Worm (Caenorhabditis elegans) whole organism, L4 larva: ENCODE results near the gene grl-13.
A peak's percentile ranks its signal among the peaks of the same experiment; 100 is the strongest.

Experiments
- D1046.2 ChIP-seq: fragments of 200-800 bp; sonication (Bioruptor generic); IDR thresholded peaks from 2 replicates; pipeline ENCODE4 v1.3.6; 2022; ENCODE audit warnings: missing genetic modification characterization, missing compliant biosample characterization
- F37D6.2 ChIP-seq: sonication (generic microtip); optimal IDR thresholded peaks from 2 replicates; lab custom pipeline; 2016; ENCODE audit warnings: mild to moderate bottlenecking, missing genetic modification characterization, missing compliant biosample characterization
- F44E2.7 ChIP-seq: fragments of 200-800 bp; sonication (Bioruptor generic); IDR thresholded peaks from 2 replicates; pipeline ENCODE4 v2.1.2; 2022; ENCODE audit warnings: missing genetic modification characterization, missing compliant biosample characterization
- F49E8.2 ChIP-seq: sonication (generic microtip); optimal IDR thresholded peaks from 2 replicates; lab custom pipeline; 2016; ENCODE audit warnings: missing compliant biosample characterization, mild to moderate bottlenecking, missing genetic modification characterization, borderline replicate concordance
- Y105C5A.15 ChIP-seq: fragments of 200-800 bp; sonication (Bioruptor generic); IDR thresholded peaks from 2 replicates; pipeline ENCODE4 v1.3.6; 2022; ENCODE audit warnings: missing genetic modification characterization, missing compliant biosample characterization
- Y48G9A.11 ChIP-seq: fragments of 200-800 bp; sonication (Bioruptor generic); IDR thresholded peaks from 2 replicates; pipeline ENCODE4 v1.3.6; 2022; ENCODE audit warnings: missing genetic modification reagents, missing genetic modification characterization, missing compliant biosample characterization
- aha-1 ChIP-seq: fragments of 150-350 bp; peaks from one replicate; lab custom pipeline; 2014; ENCODE audit warnings: missing biosample characterization, missing genetic modification characterization
- aly-2 ChIP-seq: sonication (generic microtip); optimal IDR thresholded peaks from 2 replicates; lab custom pipeline; 2018; ENCODE audit warnings: missing biosample characterization, missing genetic modification characterization
- ama-1 ChIP-seq: fragments of 150-350 bp; optimal IDR thresholded peaks from 2 replicates; lab custom pipeline; 2014; ENCODE audit warnings: inconsistent platforms, mixed read lengths
- ceh-28 ChIP-seq: fragments of 150-350 bp; optimal IDR thresholded peaks from 2 replicates; lab custom pipeline; 2014; ENCODE audit warnings: missing biosample characterization, missing genetic modification reagents, missing genetic modification characterization
- ctbp-1 ChIP-seq: fragments of 200-800 bp; sonication (Bioruptor generic); IDR thresholded peaks from 2 replicates; pipeline ENCODE4 v1.3.6; 2022; ENCODE audit warnings: missing genetic modification reagents, missing genetic modification characterization, missing compliant biosample characterization
- daf-19 ChIP-seq: fragments of 200-800 bp; sonication (Bioruptor generic); conservative IDR thresholded peaks from 2 replicates; pipeline ENCODE4 v1.3.6; 2022; ENCODE audit warnings: missing genetic modification characterization, missing compliant biosample characterization
- dmd-6 ChIP-seq: fragments of 200-800 bp; sonication (Bioruptor generic); IDR thresholded peaks from 2 replicates; pipeline ENCODE4 v1.3.6; 2022; ENCODE audit warnings: missing genetic modification reagents, missing genetic modification characterization, missing compliant biosample characterization
- dpl-1 ChIP-seq: fragments of 150-350 bp; optimal IDR thresholded peaks from 2 replicates; lab custom pipeline; 2014; ENCODE audit warnings: missing biosample characterization, missing genetic modification reagents, missing genetic modification characterization
- egl-43 ChIP-seq: fragments of 200-800 bp; sonication (Bioruptor generic); IDR thresholded peaks from 2 replicates; pipeline ENCODE4 v1.3.6; 2022; ENCODE audit warnings: missing genetic modification reagents, missing genetic modification characterization, missing compliant biosample characterization
- hif-1 ChIP-seq, 2 experiments: sonication (generic microtip); optimal IDR thresholded peaks; 2 replicates each; lab custom pipeline; 2016 to 2017; ENCODE audit warnings: missing compliant biosample characterization in 2 of 2, missing genetic modification characterization in 2 of 2, missing genetic modification reagents in 2 of 2, missing genotype in 2 of 2, mild to moderate bottlenecking in 1 of 2
- hlh-11 ChIP-seq: fragments of 200-800 bp; sonication (Bioruptor generic); optimal IDR thresholded peaks from 2 replicates; lab custom pipeline; 2018; ENCODE audit warnings: mild to moderate bottlenecking, missing genetic modification characterization, missing compliant biosample characterization
- hmg-1.1 ChIP-seq: fragments of 200-800 bp; sonication (Bioruptor generic); IDR thresholded peaks from 2 replicates; pipeline ENCODE4 v1.3.6; 2022; ENCODE audit warnings: missing genetic modification reagents, missing genetic modification characterization, missing compliant biosample characterization
- lim-7 ChIP-seq: fragments of 200-800 bp; sonication (Bioruptor generic); IDR thresholded peaks from 2 replicates; pipeline ENCODE4 v1.3.6; 2022; ENCODE audit warnings: missing genetic modification characterization, missing compliant biosample characterization
- lin-1 ChIP-seq: fragments of 200-800 bp; sonication (Bioruptor generic); IDR thresholded peaks from 2 replicates; pipeline ENCODE4 v1.3.6; 2022; ENCODE audit warnings: missing genetic modification reagents, missing genetic modification characterization, missing compliant biosample characterization
- lin-13 ChIP-seq: fragments of 150-350 bp; optimal IDR thresholded peaks from 2 replicates; lab custom pipeline; 2014; ENCODE audit warnings: missing biosample characterization, missing genetic modification reagents, missing genetic modification characterization
- lin-15B ChIP-seq: fragments of 150-350 bp; sonication (generic microtip); optimal IDR thresholded peaks from 3 replicates; lab custom pipeline; 2014; ENCODE audit warnings: missing biosample characterization, missing genetic modification characterization
- lin-38 ChIP-seq: fragments of 200-800 bp; sonication (Bioruptor generic); IDR thresholded peaks from 2 replicates; pipeline ENCODE4 v1.3.6; 2022; ENCODE audit warnings: missing genetic modification reagents, missing genetic modification characterization, missing compliant biosample characterization
- lsy-2 ChIP-seq, 2 experiments: fragments of 150-350 bp in 1 of 2; sonication (generic microtip) in 1 of 2; optimal IDR thresholded peaks; 2 replicates each; lab custom pipeline; 2014 to 2017; ENCODE audit warnings: missing biosample characterization in 2 of 2, missing genetic modification characterization in 2 of 2
- madf-9 ChIP-seq: fragments of 200-800 bp; sonication (Bioruptor generic); conservative IDR thresholded peaks from 2 replicates; pipeline ENCODE4 v1.3.6; 2022; ENCODE audit warnings: missing genetic modification reagents, missing genetic modification characterization, missing compliant biosample characterization
- mdl-1 ChIP-seq, 2 experiments: fragments of 150-350 bp in 1 of 2; sonication (generic microtip) in 1 of 2; optimal IDR thresholded peaks; 2 replicates each; lab custom pipeline; 2014 to 2017; ENCODE audit warnings: missing biosample characterization in 2 of 2, missing genetic modification characterization in 2 of 2
- mdt-29 ChIP-seq: fragments of 200-800 bp; sonication (Bioruptor generic); IDR thresholded peaks from 2 replicates; pipeline ENCODE4 v1.3.6; 2022; ENCODE audit warnings: missing genetic modification reagents, missing genetic modification characterization, missing compliant biosample characterization
- mep-1 ChIP-seq: fragments of 150-350 bp; sonication (generic microtip); optimal IDR thresholded peaks from 3 replicates; lab custom pipeline; 2014; ENCODE audit warnings: missing biosample characterization, missing genetic modification characterization
- mes-2 ChIP-seq: sonication (generic microtip); optimal IDR thresholded peaks from 2 replicates; lab custom pipeline; 2016; ENCODE audit warnings: missing genotype, mild to moderate bottlenecking, missing genetic modification characterization, missing compliant biosample characterization; ENCODE audit not compliant: poor library complexity, severe bottlenecking
- mxl-2 ChIP-seq: fragments of 200-800 bp; sonication (Bioruptor generic); conservative IDR thresholded peaks from 2 replicates; pipeline ENCODE4 v1.3.6; 2022; ENCODE audit warnings: missing genetic modification reagents, missing genetic modification characterization, missing compliant biosample characterization
- nhr-11 ChIP-seq: fragments of 150-350 bp; optimal IDR thresholded peaks from 2 replicates; lab custom pipeline; 2014; ENCODE audit warnings: missing biosample characterization, missing genetic modification characterization
- nhr-28 ChIP-seq: fragments of 150-350 bp; optimal IDR thresholded peaks from 2 replicates; lab custom pipeline; 2014; ENCODE audit warnings: missing biosample characterization, missing genetic modification characterization
- nhr-6 ChIP-seq: fragments of 150-350 bp; optimal IDR thresholded peaks from 2 replicates; lab custom pipeline; 2014; ENCODE audit warnings: missing biosample characterization, missing genetic modification characterization
- nhr-76 ChIP-seq: fragments of 150-350 bp; optimal IDR thresholded peaks from 2 replicates; lab custom pipeline; 2014; ENCODE audit warnings: missing biosample characterization, missing genetic modification characterization
- pha-4 ChIP-seq, 2 experiments: fragments of 150-350 bp in 1 of 2; fragments of 200-800 bp in 1 of 2; sonication (Bioruptor generic) in 1 of 2; IDR thresholded peaks in 1 of 2; optimal IDR thresholded peaks in 1 of 2; 2 replicates each; pipeline versions ENCODE4 v1.3.6 to Lab custom; 2014 to 2022; ENCODE audit warnings: missing genetic modification characterization in 2 of 2, missing genetic modification reagents in 2 of 2, missing biosample characterization in 1 of 2, missing compliant biosample characterization in 1 of 2
- rbr-2 ChIP-seq: sonication (generic microtip); optimal IDR thresholded peaks from 2 replicates; lab custom pipeline; 2016; ENCODE audit warnings: missing genotype, missing genetic modification characterization, missing compliant biosample characterization
- snpc-4 ChIP-seq: fragments of 150-350 bp; optimal IDR thresholded peaks from 2 replicates; lab custom pipeline; 2014; ENCODE audit warnings: missing biosample characterization, missing genetic modification characterization
- spr-3 ChIP-seq: fragments of 200-800 bp; sonication (Bioruptor generic); optimal IDR thresholded peaks from 2 replicates; lab custom pipeline; 2018; ENCODE audit warnings: mild to moderate bottlenecking, missing genetic modification characterization, missing compliant biosample characterization
- tag-97 ChIP-seq: fragments of 200-800 bp; sonication (Bioruptor generic); IDR thresholded peaks from 2 replicates; pipeline ENCODE4 v1.3.6; 2022; ENCODE audit warnings: missing genetic modification characterization, missing compliant biosample characterization
- tra-1 ChIP-seq: fragments of 200-800 bp; sonication (Bioruptor generic); IDR thresholded peaks from 2 replicates; pipeline ENCODE4 v1.3.6; 2022; ENCODE audit warnings: missing genetic modification reagents, missing genetic modification characterization, missing compliant biosample characterization
- unc-130 ChIP-seq: sonication (generic microtip); optimal IDR thresholded peaks from 2 replicates; lab custom pipeline; 2016; ENCODE audit warnings: missing genetic modification reagents, missing genetic modification characterization, missing compliant biosample characterization
- zfp-3 ChIP-seq: fragments of 200-800 bp; sonication (Bioruptor generic); conservative IDR thresholded peaks from 2 replicates; pipeline ENCODE4 v1.3.6; 2022; ENCODE audit warnings: missing genetic modification reagents, missing genetic modification characterization, missing compliant biosample characterization
- zip-2 ChIP-seq: fragments of 150-350 bp; optimal IDR thresholded peaks from 2 replicates; lab custom pipeline; 2014; ENCODE audit warnings: missing biosample characterization, missing genetic modification characterization

Gene grl-13

DNA sequence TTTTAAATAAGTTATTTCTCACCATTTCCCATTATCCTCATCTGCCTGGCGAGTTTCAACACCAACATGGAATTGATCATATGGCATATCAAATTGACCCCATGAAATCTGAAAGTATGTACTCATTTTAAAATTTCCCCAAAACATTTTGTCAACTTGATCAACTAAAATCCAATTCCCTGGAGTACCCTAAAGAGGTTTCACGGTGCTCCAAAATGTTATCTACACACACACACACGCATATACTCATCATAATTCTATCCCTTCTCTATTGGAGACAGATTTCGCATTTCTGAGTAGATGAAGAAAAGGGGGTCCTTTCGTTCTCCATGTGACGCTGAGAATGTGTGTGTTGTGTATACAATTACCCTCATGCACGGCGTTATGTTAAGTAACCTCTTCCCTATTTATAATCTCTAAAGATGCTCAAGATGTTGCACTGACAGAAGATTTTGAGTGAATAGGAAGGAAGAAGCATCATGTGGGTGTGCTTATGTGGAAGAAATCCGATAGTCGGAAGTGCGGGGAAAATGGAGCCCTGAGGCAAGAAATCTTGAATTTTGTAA is 8.3 kb downstream of the grl-13 start:
- TF ChIP-seq mdl-1 (tag; optimal IDR thresholded peaks at IDR 0.05; lab: Kevin White, UChicago) (no peak), Y48G9A.11 (GFP tag; lab: Robert Waterston, UW) (no peak), mep-1 (tag; lab: Kevin White, UChicago) (no peak), Y105C5A.15 (GFP tag; lab: Robert Waterston, UW) (no peak), hif-1 (tag; optimal IDR thresholded peaks at IDR 0.05; lab: Kevin White, UChicago) (no peak), tag-97 (no peak), unc-130 (GFP tag; lab: Kevin White, UChicago) (no peak), F49E8.2 (tag; lab: Kevin White, UChicago) (no peak), nhr-11 (no peak)

DNA sequence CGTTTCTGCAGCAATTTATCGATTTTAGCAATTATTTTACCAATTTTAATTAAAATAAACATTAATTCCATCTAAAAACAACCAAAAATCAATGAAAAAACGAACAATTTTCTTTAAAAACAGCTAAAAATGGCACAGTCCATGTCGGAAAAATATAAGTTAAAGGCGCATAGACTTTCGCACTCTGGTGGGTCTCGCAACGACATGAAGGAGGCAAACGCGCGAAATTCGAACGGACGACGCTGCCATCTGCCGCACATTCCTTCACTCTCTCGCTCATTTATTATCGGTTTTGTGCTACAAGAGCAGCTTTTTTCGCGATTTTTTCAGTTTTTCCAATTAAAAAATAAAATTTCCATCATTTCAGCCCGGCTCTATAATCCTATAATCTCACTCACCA is 17.6 kb downstream of the grl-13 start, which contains the start of gene mcm-7:
Gene mcm-7 (plus strand): TSS at position 368 of the 400 bp plus-strand sequence.
- TF ChIP-seq dmd-6 (GFP tag; lab: Robert Waterston, UW) (peak; percentile 25), lsy-2 (tag; optimal IDR thresholded peaks at IDR 0.05; lab: Kevin White, UChicago) (peak in 1 of 2 experiments; percentile 78), nhr-6 (tag; lab: Kevin White, UChicago) (peak; percentile 70), madf-9 (GFP tag; lab: Robert Waterston, UW) (no peak), lin-38 (GFP tag; lab: Robert Waterston, UW) (peak; percentile 68), hmg-1.1 (GFP tag; lab: Robert Waterston, UW) (peak; percentile 39; the same call in 1 of the 2 replicates), hlh-11 (peak; percentile 42), zip-2 (tag; lab: Kevin White, UChicago) (peak; percentile 8), mes-2 (tag; lab: Kevin White, UChicago) (peak; percentile 79), hif-1 (tag; optimal IDR thresholded peaks at IDR 0.05; lab: Kevin White, UChicago) (peak in 1 of 2 experiments; percentile 30), mep-1 (tag; lab: Kevin White, UChicago) (peak; percentile 71), nhr-28 (tag; lab: Kevin White, UChicago) (peak; percentile 23), ama-1 (lab: Kevin White, UChicago) (peak; percentile 31), D1046.2 (GFP tag; lab: Robert Waterston, UW) (no peak), lin-13 (GFP tag; lab: Kevin White, UChicago) (peak; percentile 33), dpl-1 (peak; percentile 93), aha-1 (peak; percentile 68), nhr-11 (peak; percentile 14), nhr-76 (tag; lab: Kevin White, UChicago) (no peak), unc-130 (GFP tag; lab: Kevin White, UChicago) (peak; percentile 22), lin-1 (GFP tag; lab: Robert Waterston, UW) (no peak), ctbp-1 (GFP tag; lab: Robert Waterston, UW) (no peak), tra-1 (GFP tag; lab: Robert Waterston, UW) (no peak)

DNA sequence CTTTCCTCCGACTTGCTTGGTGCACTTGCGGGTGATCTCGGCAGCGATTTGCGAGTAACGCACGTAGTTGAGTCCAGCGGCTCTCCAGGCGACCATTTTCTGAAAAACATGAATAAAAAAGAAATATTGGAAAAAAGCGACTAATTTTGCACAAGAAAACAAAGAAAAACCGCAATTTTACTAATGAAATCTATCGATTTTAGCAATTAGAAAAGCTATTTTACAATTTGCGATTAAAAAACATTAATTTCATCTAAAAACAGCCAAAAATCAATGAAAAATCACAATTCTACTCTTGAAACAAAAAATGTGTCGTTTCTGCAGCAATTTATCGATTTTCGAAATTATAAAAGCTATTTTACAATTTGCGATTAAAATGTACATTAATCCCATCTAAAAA is 18.1 kb downstream of the grl-13 start, which contains the start of gene hpo-18:
Gene hpo-18 (minus strand): TSS at position 101 of the 400 bp plus-strand sequence.
- TF ChIP-seq aha-1 (peak; percentile 67), F37D6.2 (tag; lab: Kevin White, UChicago) (no peak), Y105C5A.15 (GFP tag; lab: Robert Waterston, UW) (no peak)

DNA sequence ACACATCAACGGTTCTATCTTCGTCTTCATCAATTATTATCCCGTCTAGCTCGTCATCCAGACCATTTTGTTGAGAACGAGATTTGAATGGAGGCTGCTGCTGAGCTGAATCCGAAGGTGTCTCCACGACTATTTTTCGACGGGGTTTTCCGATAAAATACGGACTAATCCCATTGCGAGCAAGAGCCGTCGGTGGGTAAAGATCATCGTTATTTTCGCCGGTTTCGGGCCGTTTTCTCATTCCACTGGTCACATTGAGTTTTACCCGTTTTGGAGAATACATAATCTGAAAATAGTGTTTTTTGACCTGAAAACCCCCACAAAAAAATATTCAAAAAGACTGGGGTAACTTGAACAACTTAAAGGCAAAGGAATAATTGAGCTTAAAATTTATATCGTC is 18.7 kb downstream of the grl-13 start, which contains the start of gene figl-1:
Gene figl-1 (minus strand): TSS at position 286 of the 400 bp plus-strand sequence.
- TF ChIP-seq lim-7 (GFP tag; lab: Robert Waterston, UW) (0 out of 2 replicates have a peak, but pooled peaks have one; percentile 19), hif-1 (tag; optimal IDR thresholded peaks at IDR 0.05; lab: Kevin White, UChicago) (no peak), daf-19 (GFP tag; lab: Robert Waterston, UW) (no peak), lin-15B (no peak), lin-38 (GFP tag; lab: Robert Waterston, UW) (peak; percentile 44), snpc-4 (tag; lab: Kevin White, UChicago) (no peak), F44E2.7 (GFP tag; lab: Robert Waterston, UW) (no peak), mdt-29 (GFP tag; lab: Robert Waterston, UW) (no peak), lin-13 (GFP tag; lab: Kevin White, UChicago) (no peak), aly-2 (no peak), ama-1 (lab: Kevin White, UChicago) (peak; percentile 74), ceh-28 (tag; lab: Kevin White, UChicago) (no peak), pha-4 (GFP tag; IDR thresholded peaks at IDR 0.05; lab: Robert Waterston, UW) (0 out of 2 replicates have a peak, but pooled peaks have one; percentile 16), pha-4 (tag; optimal IDR thresholded peaks at IDR 0.05; lab: Kevin White, UChicago) (no peak), zfp-3 (GFP tag; lab: Robert Waterston, UW) (0 out of 2 replicates have a peak, but pooled peaks have one; percentile 29), egl-43 (0 out of 2 replicates have a peak, but pooled peaks have one; percentile 37), mxl-2 (no peak), rbr-2 (tag; lab: Kevin White, UChicago) (no peak), spr-3 (no peak)
